Fruit fly (Drosophila melanogaster) whole organism, prepupa: ENCODE results near the gene Socs16D.
A peak's percentile ranks its signal among the peaks of the same experiment; 100 is the strongest.

Experiments used
- Blimp-1 ChIP-seq: fragments of 200-800 bp; sonication (Bioruptor generic); optimal IDR thresholded peaks from 3 replicates; lab custom pipeline; 2017; ENCODE audit warnings: missing biosample characterization, missing genetic modification characterization, mild to moderate bottlenecking, moderate library complexity, missing genetic modification reagents
- CG10669 ChIP-seq: fragments of 200-800 bp; sonication (Bioruptor generic); optimal IDR thresholded peaks from 3 replicates; lab custom pipeline; 2018; ENCODE audit warnings: missing biosample characterization, mild to moderate bottlenecking, missing genetic modification characterization, moderate library complexity
- CG11294 ChIP-seq: fragments of 200-800 bp; sonication (Bioruptor generic); IDR thresholded peaks from 2 replicates; pipeline ENCODE4 v1.3.6; 2022; ENCODE audit warnings: missing biosample characterization, missing genetic modification characterization
- CG11762 ChIP-seq: fragments of 200-800 bp; sonication (Bioruptor generic); optimal IDR thresholded peaks from 3 replicates; lab custom pipeline; 2016; ENCODE audit warnings: missing biosample characterization, missing genetic modification characterization; ENCODE audit not compliant: insufficient read depth
- CG11902 ChIP-seq: fragments of 200-800 bp; sonication (Bioruptor generic); optimal IDR thresholded peaks from 3 replicates; lab custom pipeline; 2016; ENCODE audit warnings: missing biosample characterization, missing genetic modification characterization
- CG15336 ChIP-seq: fragments of 200-800 bp; sonication (Bioruptor generic); IDR thresholded peaks from 2 replicates; pipeline ENCODE4 v1.3.6; 2022; ENCODE audit warnings: missing biosample characterization, missing genetic modification characterization
- CG1621 ChIP-seq: fragments of 200-800 bp; sonication (Bioruptor generic); optimal IDR thresholded peaks from 3 replicates; lab custom pipeline; 2018; ENCODE audit warnings: missing biosample characterization, mild to moderate bottlenecking, missing genetic modification characterization
- CG31627 ChIP-seq: fragments of 200-800 bp; sonication (Bioruptor generic); optimal IDR thresholded peaks from 3 replicates; lab custom pipeline; 2016; ENCODE audit warnings: missing biosample characterization, missing genetic modification characterization
- CG3919 ChIP-seq: fragments of 200-800 bp; sonication (Bioruptor generic); optimal IDR thresholded peaks from 3 replicates; lab custom pipeline; 2016; ENCODE audit warnings: missing biosample characterization, missing genetic modification characterization
- CG6163 ChIP-seq: fragments of 200-800 bp; sonication (Bioruptor generic); IDR thresholded peaks from 3 replicates; pipeline ENCODE4 v1.3.6; 2022; ENCODE audit warnings: missing biosample characterization, missing genetic modification characterization
- CG6792 ChIP-seq: fragments of 200-800 bp; sonication (Bioruptor generic); optimal IDR thresholded peaks from 3 replicates; lab custom pipeline; 2016; ENCODE audit warnings: missing biosample characterization, missing genetic modification characterization
- CG6854 ChIP-seq: fragments of 200-800 bp; sonication (Bioruptor generic); optimal IDR thresholded peaks from 2 replicates; lab custom pipeline; 2017; ENCODE audit warnings: missing biosample characterization, mild to moderate bottlenecking, missing genetic modification characterization
- CG7368 ChIP-seq: fragments of 200-800 bp; sonication (Bioruptor generic); optimal IDR thresholded peaks from 3 replicates; lab custom pipeline; 2016; ENCODE audit warnings: missing biosample characterization, missing genetic modification characterization
- CG8319 ChIP-seq: fragments of 200-800 bp; sonication (Bioruptor generic); optimal IDR thresholded peaks from 3 replicates; lab custom pipeline; 2016; ENCODE audit warnings: missing biosample characterization, missing genetic modification characterization
- CG9139 ChIP-seq: fragments of 200-800 bp; sonication (Bioruptor generic); optimal IDR thresholded peaks from 3 replicates; lab custom pipeline; 2017; ENCODE audit warnings: missing biosample characterization, mild to moderate bottlenecking, missing genetic modification characterization
- Eip75B ChIP-seq: fragments of 200-800 bp; sonication (Bioruptor generic); optimal IDR thresholded peaks from 3 replicates; lab custom pipeline; 2016; ENCODE audit warnings: missing biosample characterization, missing genetic modification characterization
- Eip78C ChIP-seq: fragments of 200-800 bp; sonication (Bioruptor generic); peaks from one replicate; lab custom pipeline; 2016; ENCODE audit warnings: missing biosample characterization, missing genetic modification characterization
- Eip93F ChIP-seq: fragments of 200-800 bp; sonication (Bioruptor generic); optimal IDR thresholded peaks from 2 replicates; lab custom pipeline; 2016; ENCODE audit warnings: missing biosample characterization, mild to moderate bottlenecking, missing genetic modification characterization
- Ets21C ChIP-seq: fragments of 200-800 bp; sonication (Bioruptor generic); optimal IDR thresholded peaks from 3 replicates; lab custom pipeline; 2016; ENCODE audit warnings: missing biosample characterization, missing genetic modification characterization
- Ets96B ChIP-seq: fragments of 200-800 bp; optimal IDR thresholded peaks from 2 replicates; lab custom pipeline; 2019; ENCODE audit warnings: missing biosample characterization, mild to moderate bottlenecking, missing genetic modification characterization, moderate library complexity
- Hr38 ChIP-seq: sonication (Bioruptor generic); optimal IDR thresholded peaks from 2 replicates; lab custom pipeline; 2016; ENCODE audit warnings: missing biosample characterization, missing genetic modification characterization
- Hr39 ChIP-seq: fragments of 200-800 bp; sonication (Bioruptor generic); optimal IDR thresholded peaks from 2 replicates; lab custom pipeline; 2016; ENCODE audit warnings: missing biosample characterization, missing genetic modification characterization
- Hr4 ChIP-seq: fragments of 200-800 bp; sonication (Bioruptor generic); optimal IDR thresholded peaks from 3 replicates; lab custom pipeline; 2016; ENCODE audit warnings: missing biosample characterization, missing genetic modification characterization
- Met ChIP-seq: fragments of 200-800 bp; sonication (Bioruptor generic); optimal IDR thresholded peaks from 3 replicates; lab custom pipeline; 2016; ENCODE audit warnings: missing biosample characterization, missing genetic modification characterization
- Smox ChIP-seq: fragments of 200-800 bp; sonication (Bioruptor generic); optimal IDR thresholded peaks from 3 replicates; lab custom pipeline; 2016; ENCODE audit warnings: missing biosample characterization, missing genetic modification characterization
- Sox102F ChIP-seq: fragments of 200-800 bp; sonication (Bioruptor generic); optimal IDR thresholded peaks from 2 replicates; lab custom pipeline; 2016; ENCODE audit warnings: missing biosample characterization, mild to moderate bottlenecking, missing genetic modification characterization
- Sox15 ChIP-seq: fragments of 200-800 bp; sonication (Bioruptor generic); optimal IDR thresholded peaks from 3 replicates; lab custom pipeline; 2016; ENCODE audit warnings: missing biosample characterization, missing genetic modification characterization
- acj6 ChIP-seq: fragments of 200-800 bp; sonication (Bioruptor generic); optimal IDR thresholded peaks from 3 replicates; lab custom pipeline; 2016; ENCODE audit warnings: missing biosample characterization, missing genetic modification characterization
- dsx ChIP-seq: fragments of 200-800 bp; optimal IDR thresholded peaks from 3 replicates; lab custom pipeline; 2019; ENCODE audit warnings: missing biosample characterization, mild to moderate bottlenecking, missing genetic modification characterization, moderate library complexity; ENCODE audit not compliant: poor library complexity, severe bottlenecking
- eg ChIP-seq: fragments of 200-800 bp; sonication (Bioruptor generic); IDR thresholded peaks from 3 replicates; pipeline ENCODE4 v1.3.6; 2022; ENCODE audit warnings: missing biosample characterization, missing genetic modification characterization
- esn ChIP-seq: fragments of 200-800 bp; sonication (Bioruptor generic); optimal IDR thresholded peaks from 2 replicates; lab custom pipeline; 2016; ENCODE audit warnings: missing biosample characterization, mild to moderate bottlenecking, missing genetic modification characterization, moderate library complexity
- fd59A ChIP-seq: fragments of 200-800 bp; sonication (Bioruptor generic); optimal IDR thresholded peaks from 2 replicates; lab custom pipeline; 2017; ENCODE audit warnings: missing biosample characterization, mild to moderate bottlenecking, missing genetic modification characterization, missing genetic modification reagents
- fkh ChIP-seq: fragments of 200-800 bp; sonication (Bioruptor generic); optimal IDR thresholded peaks from 3 replicates; lab custom pipeline; 2017; ENCODE audit warnings: missing biosample characterization, mild to moderate bottlenecking, missing genetic modification characterization, moderate library complexity
- net ChIP-seq: fragments of 200-800 bp; sonication (Bioruptor generic); optimal IDR thresholded peaks from 3 replicates; lab custom pipeline; 2016; ENCODE audit warnings: missing biosample characterization, missing genetic modification characterization
- ss ChIP-seq, 2 experiments: fragments of 200-800 bp; sonication (Bioruptor generic); optimal IDR thresholded peaks; 2 replicates in 1 of 2; 3 replicates in 1 of 2; lab custom pipeline; 2017 to 2018; ENCODE audit warnings: mild to moderate bottlenecking in 2 of 2, missing biosample characterization in 2 of 2, missing genetic modification characterization in 2 of 2, moderate library complexity in 1 of 2
- svp ChIP-seq: fragments of 200-800 bp; sonication (Bioruptor generic); peaks from one replicate; lab custom pipeline; 2016; ENCODE audit warnings: missing biosample characterization, missing genetic modification characterization
- vri ChIP-seq: fragments of 200-800 bp; sonication (Bioruptor generic); optimal IDR thresholded peaks from 3 replicates; lab custom pipeline; 2016; ENCODE audit warnings: missing biosample characterization, mild to moderate bottlenecking, missing genetic modification characterization

The Socs16D gene

dm6 chrX:17856458-17857277 is 29.3 kb upstream of the Socs16D start, which contains the start of gene Srx (continued):
- TF ChIP-seq Sox102F (GFP tag; lab: Kevin White, UChicago) (no peak), fd59A (GFP tag; lab: Kevin White, UChicago) (no peak), Hr38 (GFP tag; lab: Kevin White, UChicago) (no peak), dsx (GFP tag; lab: Kevin White, UChicago) (peak; percentile 18), Eip78C (GFP tag; lab: Kevin White, UChicago) (peak; percentile 65), Hr39 (GFP tag; lab: Kevin White, UChicago) (peak; percentile 35), CG15336 (GFP tag; lab: Robert Waterston, UW) (peak; percentile 50), CG1621 (tag; lab: Kevin White, UChicago) (no peak), esn (GFP tag; lab: Kevin White, UChicago) (peak; percentile 50)
- TF ChIP-seq, all 60 proteins: peak for 25

- TF ChIP-seq CG11902: no peak
- no peak for TF ChIP-seq Smox (GFP tag; lab: Kevin White, UChicago)
- no peak for TF ChIP-seq svp (GFP tag; lab: Kevin White, UChicago)
- no peak for TF ChIP-seq vri
- no peak for TF ChIP-seq CG6854 (GFP tag; lab: Kevin White, UChicago)
- no peak for TF ChIP-seq CG11294 (GFP tag; lab: Robert Waterston, UW)
- no peak for TF ChIP-seq ss (GFP tag; optimal IDR thresholded peaks at IDR 0.05; lab: Kevin White, UChicago)
- no peak for TF ChIP-seq CG7368 (GFP tag; lab: Kevin White, UChicago)
Observed at dm6 chrX:17856029-17856428, 28.7 kb upstream of the Socs16D start, which contains the start of gene Mco4. TSS of gene Mco4 (minus strand) at chrX:17856129.

- TF ChIP-seq CG15336 (GFP tag; lab: Robert Waterston, UW) (no peak), fkh (GFP tag; lab: Kevin White, UChicago) (peak; percentile 89)
Observed at dm6 chrX:17852457-17852856, 25.1 kb upstream of the Socs16D start, which contains the start of gene CG32554. TSS of gene CG32554 (minus strand) at chrX:17852685.

- TF ChIP-seq Hr4 (GFP tag; lab: Kevin White, UChicago) (no peak), CG10669 (no peak), Ets96B (tag; lab: Kevin White, UChicago) (no peak), CG6163 (GFP tag; lab: Robert Waterston, UW) (0 out of 3 replicates have a peak, but pooled peaks have one; percentile 16), CG9139 (GFP tag; lab: Kevin White, UChicago) (no peak), Eip78C (GFP tag; lab: Kevin White, UChicago) (peak; percentile 69), net (GFP tag; lab: Kevin White, UChicago) (no peak), fkh (GFP tag; lab: Kevin White, UChicago) (peak; percentile 100), Eip93F (no peak), esn (GFP tag; lab: Kevin White, UChicago) (peak; percentile 38), Eip75B (GFP tag; lab: Kevin White, UChicago) (no peak), acj6 (GFP tag; lab: Kevin White, UChicago) (no peak), Sox102F (GFP tag; lab: Kevin White, UChicago) (no peak)
Observed at dm6 chrX:17850179-17850578, 22.8 kb upstream of the Socs16D start, which contains the start of the genes CG15814 and Spt7. TSS of gene CG15814 (minus strand) at chrX:17850342. TSS of gene Spt7 (plus strand) at chrX:17850460.

- peak; percentile 56 for TF ChIP-seq fkh (GFP tag; lab: Kevin White, UChicago)
- no peak for TF ChIP-seq CG3919
Observed at dm6 chrX:17845820-17846379, 18.5 kb upstream of the Socs16D start.

dm6 chrX:17844623-17845022 is 17.3 kb upstream of the Socs16D start, which contains the start of the genes CG8142 and Ucp4A:
TSS of gene CG8142 (minus strand) at chrX:17844704.
TSS of gene Ucp4A (plus strand) at chrX:17844949.
- peak; percentile 97 for TF ChIP-seq eg (GFP tag; lab: Robert Waterston, UW)
- peak; percentile 88 for TF ChIP-seq CG6792 (GFP tag; lab: Kevin White, UChicago)
- TF ChIP-seq fd59A (GFP tag; lab: Kevin White, UChicago): peak; percentile 71
- TF ChIP-seq CG15336 (GFP tag; lab: Robert Waterston, UW): peak; percentile 96
- peak; percentile 90 for TF ChIP-seq CG10669
- no peak for TF ChIP-seq Met (GFP tag; lab: Kevin White, UChicago)
- peak; percentile 89 for TF ChIP-seq Sox15 (GFP tag; lab: Kevin White, UChicago)
- peak; percentile 72 for TF ChIP-seq Eip75B (GFP tag; lab: Kevin White, UChicago)
- TF ChIP-seq CG31627 (GFP tag; lab: Kevin White, UChicago): peak; percentile 82
- TF ChIP-seq CG6163 (GFP tag; lab: Robert Waterston, UW): peak; percentile 95
- TF ChIP-seq Sox102F (GFP tag; lab: Kevin White, UChicago): no peak
- peak; percentile 69 for TF ChIP-seq Ets21C (GFP tag; lab: Kevin White, UChicago)
- peak; percentile 77 for TF ChIP-seq Blimp-1 (GFP tag; lab: Kevin White, UChicago)
- TF ChIP-seq CG8319 (GFP tag; lab: Kevin White, UChicago): peak; percentile 84
- TF ChIP-seq CG11762 (GFP tag; lab: Kevin White, UChicago): peak; percentile 85
- no peak for TF ChIP-seq Smox (GFP tag; lab: Kevin White, UChicago)
- peak; percentile 84 for TF ChIP-seq esn (GFP tag; lab: Kevin White, UChicago)
- peak; percentile 96 for TF ChIP-seq svp (GFP tag; lab: Kevin White, UChicago)
